Fruit fly (Drosophila melanogaster): ENCODE measurements around the gene tin.

The tin gene

DNA sequence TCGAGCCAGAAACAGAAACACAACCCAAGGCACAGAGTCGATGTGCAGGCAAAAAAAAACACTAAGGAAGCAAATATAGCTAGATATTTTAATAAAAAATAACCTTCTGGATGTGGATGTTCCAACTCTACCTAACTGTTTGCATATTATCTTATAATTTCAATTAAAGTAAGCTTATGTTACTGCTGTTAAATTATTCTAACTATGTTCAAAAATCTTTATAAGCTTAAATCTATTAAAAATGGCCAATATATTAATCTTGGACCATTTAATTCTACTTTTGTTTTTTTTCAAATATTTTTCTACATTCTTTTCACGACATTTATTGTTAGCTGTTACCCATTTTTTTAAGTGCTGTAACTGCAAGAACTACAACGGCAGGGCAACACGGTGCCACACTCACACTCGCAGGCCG, 39.8 kb upstream of the tin start (continued):
- TF ChIP-seq CG17612 (GFP tag; IDR thresholded peaks at IDR 0.05): no peak
- no peak for TF ChIP-seq CG8478 (optimal IDR thresholded peaks at IDR 0.05)
- TF ChIP-seq CG3407 (GFP tag; optimal IDR thresholded peaks at IDR 0.05): peak; percentile 34
- TF ChIP-seq Oaz (GFP tag; IDR thresholded peaks at IDR 0.05): no peak
- TF ChIP-seq H15 (GFP tag; IDR thresholded peaks at IDR 0.05): no peak
- TF ChIP-seq Myb (GFP tag; optimal IDR thresholded peaks at IDR 0.05): no peak
- no peak for TF ChIP-seq CG11398 (GFP tag; optimal IDR thresholded peaks at IDR 0.05)
- no peak for TF ChIP-seq CG1603 (tag; optimal IDR thresholded peaks at IDR 0.05)
- TF ChIP-seq sqz (GFP tag; optimal IDR thresholded peaks at IDR 0.05): peak; percentile 51
- no peak for TF ChIP-seq p53 (GFP tag; optimal IDR thresholded peaks at IDR 0.05)
- TF ChIP-seq Meics (GFP tag; optimal IDR thresholded peaks at IDR 0.05): peak; percentile 79
- TF ChIP-seq CG13287 (GFP tag; IDR thresholded peaks at IDR 0.05; ENCODE audit: partially characterized antibody): no peak
- TF ChIP-seq usp (GFP tag; optimal IDR thresholded peaks at IDR 0.05): no peak
- TF ChIP-seq en (GFP tag; optimal IDR thresholded peaks at IDR 0.05): no peak
- TF ChIP-seq row (GFP tag; IDR thresholded peaks at IDR 0.05): peak; percentile 68
- no peak for TF ChIP-seq Hr39 (optimal IDR thresholded peaks at IDR 0.05)
- peak; percentile 29 for TF ChIP-seq CG18476 (GFP tag; optimal IDR thresholded peaks at IDR 0.05)
- TF ChIP-seq grn (GFP tag; optimal IDR thresholded peaks at IDR 0.05): no peak
- 0 out of 2 replicates have a peak, but pooled peaks have one; percentile 5 for TF ChIP-seq Ada2b (GFP tag; IDR thresholded peaks at IDR 0.05)
- TF ChIP-seq z (GFP tag; IDR thresholded peaks at IDR 0.05): no peak
- TF ChIP-seq dpn (GFP tag; optimal IDR thresholded peaks at IDR 0.05): peak in 1 of 2 experiments; percentile 25
- peak; percentile 40 for TF ChIP-seq CG15601 (tag; optimal IDR thresholded peaks at IDR 0.05)
- TF ChIP-seq CG4282 (GFP tag; optimal IDR thresholded peaks at IDR 0.05): no peak
- no peak for TF ChIP-seq pzg (GFP tag; optimal IDR thresholded peaks at IDR 0.05)
- TF ChIP-seq abd-A (tag; optimal IDR thresholded peaks at IDR 0.05): no peak
- TF ChIP-seq tap (tag; optimal IDR thresholded peaks at IDR 0.05): no peak
- no peak for TF ChIP-seq Dfd (GFP tag; optimal IDR thresholded peaks at IDR 0.05)
- no peak for TF ChIP-seq Dref (GFP tag; IDR thresholded peaks at IDR 0.05)
- no peak for TF ChIP-seq repo (GFP tag; optimal IDR thresholded peaks at IDR 0.05)
- peak; percentile 53 for TF ChIP-seq org-1 (GFP tag; optimal IDR thresholded peaks at IDR 0.05)
- TF ChIP-seq ash1 (GFP tag; optimal IDR thresholded peaks at IDR 0.05): no peak
- TF ChIP-seq D19B (GFP tag; optimal IDR thresholded peaks at IDR 0.05): no peak
- TF ChIP-seq YL-1 (GFP tag; optimal IDR thresholded peaks at IDR 0.05): no peak
- TF ChIP-seq CG15269 (tag; optimal IDR thresholded peaks at IDR 0.05): peak; percentile 70
- no peak for TF ChIP-seq CG10543 (GFP tag; optimal IDR thresholded peaks at IDR 0.05)
- TF ChIP-seq CG2712 (tag; optimal IDR thresholded peaks at IDR 0.05): peak; percentile 59
- TF ChIP-seq CG10274 (GFP tag; optimal IDR thresholded peaks at IDR 0.05): no peak
- no peak for TF ChIP-seq CG12236 (GFP tag; optimal IDR thresholded peaks at IDR 0.05)
- TF ChIP-seq CG14667 (GFP tag; IDR thresholded peaks at IDR 0.05): peak; percentile 44; the same call in 1 of the 2 replicates
- peak; percentile 31; the same call in 1 of the 2 replicates for TF ChIP-seq CG17328 (GFP tag; IDR thresholded peaks at IDR 0.05)
- TF ChIP-seq cato (GFP tag; optimal IDR thresholded peaks at IDR 0.05; ENCODE audit: borderline replicate concordance): no peak
- TF ChIP-seq Usf (GFP tag; optimal IDR thresholded peaks at IDR 0.05): no peak
- peak; percentile 42; the same call in 1 of the 3 replicates for TF ChIP-seq croc (GFP tag; conservative IDR thresholded peaks at IDR 0.05)
- TF ChIP-seq corto (GFP tag; optimal IDR thresholded peaks at IDR 0.05): no peak
- TF ChIP-seq CG9797 (GFP tag; optimal IDR thresholded peaks at IDR 0.05): no peak
- TF ChIP-seq CG2116 (GFP tag; optimal IDR thresholded peaks at IDR 0.05): peak; percentile 25
- no peak for TF ChIP-seq ftz-f1 (GFP tag; optimal IDR thresholded peaks at IDR 0.05)
- TF ChIP-seq CG8359 (GFP tag; optimal IDR thresholded peaks at IDR 0.05; ENCODE audit: borderline replicate concordance): no peak
- no peak for TF ChIP-seq mirr (GFP tag; optimal IDR thresholded peaks at IDR 0.05)
- TF ChIP-seq peb (GFP tag; IDR thresholded peaks at IDR 0.05): no peak
- TF ChIP-seq aop (GFP tag; IDR thresholded peaks at IDR 0.05): no peak
- peak; percentile 7 for TF ChIP-seq lilli (GFP tag; optimal IDR thresholded peaks at IDR 0.05)
- TF ChIP-seq Ssrp (tag; optimal IDR thresholded peaks at IDR 0.05): peak; percentile 77

Data from whole organism, embryonic.